Fruit fly (Drosophila melanogaster) whole organism, larva: ENCODE results near the gene CG13062.

Experiments
- noc ChIP-seq: fragments of 200-800 bp; sonication (Bioruptor generic); optimal IDR thresholded peaks from 3 replicates; lab custom pipeline; 2019; ENCODE audit warnings: missing biosample characterization, mild to moderate bottlenecking, missing genetic modification characterization, moderate library complexity

CG13062 gene

DNA sequence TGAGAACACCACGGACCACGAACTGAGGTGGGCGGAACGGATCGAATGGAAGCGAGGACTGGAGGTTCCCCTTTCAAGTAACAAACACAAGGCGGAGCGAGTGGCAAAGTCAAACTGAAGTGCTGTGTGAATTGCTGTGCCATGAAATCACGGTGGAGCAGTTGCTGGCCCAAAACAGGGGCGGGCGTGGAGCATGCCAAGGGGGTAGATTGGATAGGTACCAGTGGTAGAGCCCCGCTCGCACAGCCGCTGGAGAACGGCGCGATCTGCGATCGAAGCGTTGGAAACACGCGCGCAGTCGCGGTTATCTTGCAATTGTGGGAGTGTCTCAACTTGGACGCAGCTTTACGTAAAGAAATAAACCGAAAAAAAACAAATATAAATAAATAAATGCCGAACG lies 13.7 kb downstream of the CG13062 start, which contains the start of gene CG13038:
CG13038 (minus strand) TSS at position 118 of the 400 bp plus-strand sequence.
- TF ChIP-seq noc = no peak

DNA sequence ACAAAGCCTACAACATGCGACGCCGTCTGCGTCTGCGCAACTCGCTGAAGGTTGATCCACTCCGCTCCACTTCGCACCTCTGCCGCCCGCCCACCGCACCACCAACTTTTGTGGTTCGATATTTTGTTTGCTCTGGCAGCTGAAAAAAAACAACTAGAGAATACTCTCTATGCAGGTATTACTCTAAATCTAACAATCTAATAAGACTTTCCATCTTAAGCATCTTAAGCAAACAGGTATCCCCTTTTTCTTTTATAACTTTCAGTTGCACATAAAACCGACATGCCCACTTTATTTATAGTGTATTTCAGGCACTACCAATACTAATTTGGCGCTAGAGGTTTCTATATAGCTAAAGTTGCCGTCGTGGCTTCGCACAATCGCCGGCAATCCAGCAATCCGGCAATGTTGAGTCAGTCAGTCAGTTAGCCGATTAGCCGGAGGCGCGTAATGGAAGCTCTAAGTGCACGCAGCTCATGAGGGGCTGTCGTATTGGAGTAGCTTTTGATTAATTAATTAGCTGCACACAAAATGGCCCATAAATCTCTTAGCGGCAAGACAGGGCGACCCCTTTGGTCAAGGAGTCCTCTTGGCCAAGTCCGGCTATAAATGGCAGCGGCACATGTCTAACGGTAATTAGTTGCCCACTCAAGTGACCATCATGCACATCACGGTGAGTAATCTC lies 14.3 kb downstream of the CG13062 start, which contains the start of gene CG13058:
CG13058 (plus strand) TSS at position 635 of the 685 bp plus-strand sequence.
- TF ChIP-seq noc = peak; percentile 75

DNA sequence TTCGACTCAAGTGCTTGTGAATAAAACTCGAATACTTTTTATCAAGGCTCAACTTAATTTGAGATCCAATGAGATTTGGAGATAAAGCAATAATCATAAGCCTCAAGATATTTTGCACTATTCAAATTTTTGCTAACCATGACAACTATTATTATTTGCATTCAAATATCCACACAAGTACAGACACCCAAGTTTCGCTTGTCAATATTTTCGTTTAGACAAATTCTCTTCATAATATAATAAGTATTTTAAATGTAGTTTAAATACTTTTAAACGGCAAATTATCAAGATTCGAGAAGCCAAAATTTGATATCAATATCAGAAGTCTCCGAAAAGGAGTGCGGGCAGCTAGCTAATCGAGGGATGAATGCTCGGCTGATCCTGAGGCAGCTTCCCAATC lies 15.4 kb downstream of the CG13062 start, which contains the start of gene CG33061:
CG33061 (plus strand) TSS at position 301 of the 400 bp plus-strand sequence.
- no peak for TF ChIP-seq noc

DNA sequence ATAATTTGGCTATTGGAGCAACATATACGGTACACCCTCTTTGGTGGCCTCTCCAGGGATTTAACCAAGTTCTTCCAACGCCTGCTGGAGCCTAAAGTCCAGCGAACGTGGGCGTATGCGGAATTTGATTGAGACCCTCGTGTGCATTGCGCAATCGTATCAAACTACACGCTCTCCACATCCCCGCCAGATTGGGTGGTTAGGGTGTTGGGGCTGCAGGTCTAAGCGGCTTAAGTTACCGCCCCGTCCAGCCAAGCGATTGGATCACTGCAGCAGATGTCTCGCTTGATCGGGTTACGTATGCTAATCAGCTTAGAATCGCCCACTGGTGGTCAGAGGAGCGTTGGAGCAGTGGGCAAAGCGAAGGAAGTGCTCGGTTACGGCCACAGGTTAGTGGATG lies 16.7 kb downstream of the CG13062 start, which contains the start of gene CG33060:
CG33060 (plus strand) TSS at position 301 of the 400 bp plus-strand sequence.
- TF ChIP-seq noc = no peak

DNA sequence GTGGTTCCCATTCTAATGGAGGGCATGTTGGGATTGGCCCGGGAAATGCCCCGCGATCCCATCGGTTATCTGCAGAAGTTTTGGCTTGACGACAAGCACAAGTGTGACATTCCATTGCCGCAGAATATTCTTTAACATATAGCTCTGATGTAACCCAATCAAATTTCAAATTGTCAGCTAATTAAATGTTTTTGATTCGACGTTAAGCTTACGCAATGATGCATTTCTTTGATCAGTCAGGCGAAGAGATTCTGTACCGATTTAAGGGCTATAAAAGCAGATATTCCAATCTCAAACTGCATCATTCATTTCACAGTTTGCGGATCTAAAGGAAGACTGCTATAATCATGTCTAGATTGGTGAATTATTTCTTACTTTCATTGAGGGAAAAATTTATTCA lies 17.5 kb downstream of the CG13062 start, which contains the start of gene retinin:
retinin (plus strand) TSS at position 301 of the 400 bp plus-strand sequence.
- TF ChIP-seq noc = no peak

DNA sequence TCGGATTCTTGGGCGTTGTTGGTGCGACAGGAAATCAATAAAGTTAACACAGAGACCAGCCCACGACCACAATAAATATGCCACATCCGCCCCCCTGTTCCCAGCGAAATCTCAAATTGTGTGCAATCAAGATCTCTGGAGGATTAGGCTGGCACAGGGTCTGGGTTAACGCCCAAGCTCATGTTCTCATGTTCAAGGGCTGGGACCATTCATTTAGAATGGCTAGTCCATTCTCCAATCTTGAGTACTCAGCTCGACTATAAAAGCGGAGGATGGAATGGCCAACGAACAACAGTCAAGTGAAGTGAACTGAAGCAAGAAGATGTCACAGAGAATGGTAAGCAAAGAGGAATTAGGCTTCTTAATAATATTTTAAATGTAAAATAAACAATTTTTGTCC lies 18.9 kb downstream of the CG13062 start, which contains the start of gene CG13056:
CG13056 (plus strand) TSS at position 301 of the 400 bp plus-strand sequence.
- TF ChIP-seq noc = no peak

DNA sequence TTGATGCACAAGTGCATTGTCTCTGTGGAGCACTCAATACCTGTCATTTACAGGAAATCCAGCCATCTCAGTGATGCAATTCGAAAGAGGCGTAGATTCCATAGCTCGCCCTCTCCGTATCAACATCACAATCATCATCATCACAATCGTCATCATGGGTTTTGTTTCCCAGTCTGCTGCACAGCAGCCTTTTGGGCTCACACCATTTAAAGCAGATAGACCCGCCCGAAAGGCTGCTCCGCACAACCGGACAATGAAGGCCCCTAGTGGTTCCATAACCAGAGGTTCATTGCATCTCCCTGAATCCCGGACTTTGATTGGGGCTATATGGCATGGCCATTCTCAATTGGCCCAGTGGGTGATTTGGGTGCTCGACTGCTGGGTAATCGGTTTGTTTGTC lies 20.8 kb downstream of the CG13062 start:
- TF ChIP-seq noc = no peak

DNA sequence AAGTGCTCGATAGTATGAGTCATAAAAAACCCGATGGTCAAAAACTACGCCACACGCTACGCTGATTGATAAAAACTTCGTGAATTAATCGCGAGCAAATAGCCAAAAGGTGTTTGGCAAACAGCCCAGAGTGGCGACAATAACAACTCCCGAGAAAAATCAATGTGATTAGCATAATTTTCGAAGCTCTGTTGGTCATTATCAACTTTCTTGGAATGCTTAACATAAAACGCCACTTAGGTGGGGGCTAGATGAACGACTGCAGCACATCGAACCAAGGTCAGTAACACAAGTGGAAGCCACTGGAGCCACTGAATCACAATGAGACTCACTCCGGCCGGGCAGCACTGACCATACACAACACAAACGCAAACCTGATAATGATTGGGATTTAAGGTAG lies 23.7 kb downstream of the CG13062 start:
- TF ChIP-seq noc = no peak

DNA sequence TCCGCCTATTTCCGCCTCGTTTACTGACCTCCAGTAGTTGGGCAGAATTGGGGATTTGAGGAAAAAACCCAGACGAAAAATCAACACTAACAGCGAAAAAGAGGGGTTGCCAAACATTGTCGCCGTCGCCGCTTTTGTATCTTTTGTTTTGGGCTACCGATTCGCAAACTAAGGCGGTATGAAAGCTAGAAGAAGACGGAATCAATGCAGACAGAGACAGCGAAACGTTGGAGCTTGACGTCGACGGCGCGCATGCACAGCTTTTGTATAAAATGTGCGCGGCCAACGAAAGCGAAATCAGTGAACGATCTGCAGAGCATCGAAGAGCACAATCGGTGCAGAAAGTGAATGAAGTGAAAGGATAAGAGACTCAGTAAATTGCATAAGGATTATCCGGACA lies 24.6 kb downstream of the CG13062 start, which contains the start of gene CG4998:
CG4998 (plus strand) TSS at position 301 of the 400 bp plus-strand sequence.
- TF ChIP-seq noc = no peak

DNA sequence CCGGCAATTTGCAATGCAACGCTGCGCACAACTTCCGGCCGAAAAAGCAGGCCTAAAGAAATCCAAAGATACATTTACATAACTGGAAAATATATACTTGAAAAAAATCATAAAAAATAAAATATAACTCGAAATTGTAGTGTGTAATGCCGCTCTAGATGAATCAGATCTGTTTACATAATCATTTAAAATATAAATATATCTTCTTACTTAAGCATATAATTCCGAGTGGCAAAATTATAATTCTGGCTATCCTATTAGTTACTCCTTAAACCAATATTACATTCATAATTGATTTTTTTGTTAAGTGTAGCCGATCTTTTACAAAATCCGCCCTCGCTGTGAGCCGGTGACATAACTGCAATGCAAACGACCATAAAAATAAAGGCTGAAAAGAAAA lies 25.4 kb downstream of the CG13062 start:
- no peak for TF ChIP-seq noc

DNA sequence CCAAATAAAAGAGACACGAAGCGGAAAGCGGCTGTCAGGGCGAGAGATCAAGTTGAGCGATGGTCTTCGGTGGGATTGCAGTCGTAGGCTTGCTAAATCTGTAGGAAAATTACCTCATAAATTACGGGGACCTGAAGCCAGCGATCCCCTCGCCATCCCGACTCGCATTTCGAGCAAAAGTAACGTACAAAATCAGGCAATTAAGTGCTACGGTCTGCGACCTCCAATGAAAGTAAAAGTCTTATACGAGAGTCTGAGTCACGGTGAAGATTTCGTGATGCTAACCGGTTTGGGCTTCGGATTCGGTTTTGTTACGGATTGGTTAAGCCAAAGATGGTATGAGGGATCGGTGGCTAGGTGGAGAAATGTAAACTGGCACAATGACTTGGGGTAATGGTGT lies 25.8 kb downstream of the CG13062 start:
- TF ChIP-seq noc = no peak

DNA sequence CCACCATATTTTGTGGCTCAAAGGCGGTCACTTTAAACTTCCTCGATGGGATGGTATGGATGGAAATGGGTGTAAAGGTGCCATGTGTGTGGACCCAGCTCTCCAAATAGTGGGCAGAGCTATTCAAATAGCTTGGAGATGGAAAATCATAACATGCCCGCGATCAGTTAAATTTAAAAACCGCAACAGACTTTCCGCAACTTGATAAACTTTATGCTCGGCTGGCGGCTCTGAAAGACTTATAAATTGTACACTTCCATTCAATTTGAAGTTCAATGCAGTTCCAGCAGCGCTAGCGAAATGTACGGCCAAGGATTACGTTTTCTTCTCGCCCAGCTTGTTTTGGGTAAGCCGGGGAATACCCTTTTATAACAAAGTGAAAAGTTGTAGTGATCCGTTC lies 31.9 kb downstream of the CG13062 start, which contains the start of gene CG33257:
CG33257 (plus strand) TSS at position 301 of the 400 bp plus-strand sequence.
- no peak for TF ChIP-seq noc

DNA sequence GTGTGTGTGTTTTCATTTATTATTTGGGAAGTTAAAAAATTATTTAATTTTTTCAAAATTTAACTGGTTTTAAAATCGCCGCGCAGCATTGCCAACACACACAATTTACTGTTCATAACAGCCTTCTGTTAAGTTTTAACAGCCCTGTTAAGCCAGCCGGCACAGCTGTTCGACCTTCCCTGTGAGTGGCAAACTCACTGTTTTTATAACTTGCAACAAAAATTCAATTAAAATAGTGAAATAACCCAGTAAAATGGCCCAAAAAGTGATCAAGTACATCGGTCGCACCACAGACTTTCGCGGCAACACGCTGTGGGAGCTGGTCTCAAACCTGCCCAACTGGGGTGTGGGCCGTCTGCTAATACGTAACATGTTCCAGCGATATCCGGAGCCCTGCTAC lies 33.8 kb downstream of the CG13062 start, which contains the start of gene mRpS34:
mRpS34 (plus strand) TSS at position 161 of the 400 bp plus-strand sequence.
- TF ChIP-seq noc = no peak

DNA sequence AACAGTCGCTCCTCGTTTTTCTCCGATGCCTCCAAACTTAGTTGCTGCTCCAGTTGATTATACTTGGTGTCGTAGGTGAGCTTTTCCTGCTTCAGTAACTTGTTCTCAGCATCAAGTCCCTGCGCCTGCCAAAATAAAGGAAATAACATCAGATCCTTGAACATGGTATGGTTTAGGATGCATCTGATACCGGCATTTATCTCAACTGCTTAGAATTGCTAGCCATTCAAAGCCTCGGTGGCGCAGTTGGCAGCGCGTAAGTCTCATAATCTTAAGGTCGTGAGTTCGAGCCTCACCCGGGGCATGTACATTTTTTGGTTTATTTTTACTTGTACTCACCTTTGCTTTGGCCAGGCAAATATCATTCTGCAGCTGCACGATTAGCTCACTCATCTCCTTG lies 35.6 kb downstream of the CG13062 start:
- no peak for TF ChIP-seq noc

DNA sequence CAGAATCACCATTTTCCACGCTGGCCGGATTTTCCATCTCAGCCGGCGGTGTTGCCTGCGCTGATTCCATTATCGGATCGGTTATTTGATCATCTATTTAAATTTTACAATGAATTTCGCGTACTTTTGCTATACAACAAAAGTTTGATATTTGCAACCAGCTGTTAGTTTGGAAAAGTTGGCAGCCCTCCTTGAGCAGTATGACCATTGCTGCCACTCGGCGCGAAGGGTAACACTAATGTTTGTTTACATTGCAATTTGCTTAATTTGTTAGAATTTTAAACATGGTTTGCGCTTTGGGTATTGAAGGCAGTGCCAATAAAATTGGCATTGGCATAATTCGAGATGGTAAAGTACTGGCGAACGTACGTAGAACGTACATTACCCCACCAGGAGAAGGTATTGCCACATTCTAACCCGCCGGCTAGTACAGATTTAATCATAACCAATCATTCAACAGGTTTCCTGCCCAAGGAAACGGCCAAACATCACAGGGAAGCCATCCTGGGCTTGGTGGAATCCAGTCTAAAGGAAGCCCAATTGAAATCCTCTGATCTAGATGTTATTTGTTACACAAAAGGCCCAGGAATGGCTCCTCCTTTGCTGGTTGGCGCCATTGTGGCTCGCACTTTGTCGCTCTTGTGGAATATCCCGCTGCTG lies 37.8 kb downstream of the CG13062 start, which contains the start of the genes Golgin104 and Tcs3:
Golgin104 (minus strand) TSS at position 182 of the 660 bp plus-strand sequence.
Tcs3 (plus strand) TSS at position 222 of the 660 bp plus-strand sequence.
- no peak for TF ChIP-seq noc

DNA sequence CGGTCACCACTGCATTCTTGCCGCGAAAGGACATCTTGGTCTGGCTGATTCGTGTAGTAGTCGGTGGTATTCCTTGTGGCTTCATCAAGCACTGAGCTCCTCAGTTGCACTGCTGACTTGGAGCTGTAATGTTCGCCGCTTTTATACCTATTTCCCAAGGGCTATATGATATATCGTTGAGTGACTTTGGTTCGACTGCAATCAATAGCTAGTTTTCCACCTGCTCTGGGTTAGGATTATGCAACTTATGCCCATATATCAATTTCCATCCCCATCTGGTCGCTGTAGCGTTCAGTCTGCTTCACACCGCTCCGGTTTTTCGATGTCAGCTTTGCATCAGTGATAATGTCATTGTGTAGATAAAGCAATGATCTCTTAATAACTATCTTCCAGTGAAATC lies 40.1 kb downstream of the CG13062 start, which contains the start of gene Pdh:
Pdh (minus strand) TSS at position 101 of the 400 bp plus-strand sequence.
- TF ChIP-seq noc = no peak

DNA sequence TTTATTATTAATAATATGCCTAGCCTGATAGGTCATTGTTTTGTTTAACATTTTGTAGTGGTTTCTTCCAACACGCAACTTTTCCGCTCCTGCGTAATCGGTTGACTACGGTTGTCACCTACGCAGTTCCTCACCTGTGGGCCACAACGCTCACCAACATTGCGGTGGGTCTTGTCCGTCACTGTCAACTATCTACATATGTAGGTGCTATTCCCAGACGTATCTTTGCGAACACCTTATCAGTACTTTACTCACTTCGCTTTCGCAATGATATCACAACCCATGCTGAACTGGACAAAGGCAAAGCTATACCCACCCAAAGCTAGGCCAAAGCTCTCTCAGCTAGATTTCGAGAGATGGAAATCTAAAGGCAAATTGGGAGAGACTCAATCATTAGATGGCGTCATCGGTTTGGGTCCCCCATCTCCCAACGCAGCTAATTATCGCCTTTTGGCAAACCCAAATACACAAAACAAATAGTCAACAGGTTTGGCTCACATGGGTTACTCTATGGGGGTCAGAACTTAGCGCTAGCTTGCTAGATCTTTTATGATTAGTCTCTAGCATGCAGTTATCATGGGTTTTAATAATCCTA lies 42.2 kb downstream of the CG13062 start:
- peak; percentile 17 for TF ChIP-seq noc
